Worm (Caenorhabditis elegans) whole organism, early embryonic: ENCODE results near the gene oac-3.

Experiments used
- B0310.2 ChIP-seq: sonication (generic microtip); optimal IDR thresholded peaks from 2 replicates; lab custom pipeline; 2016; ENCODE audit warnings: mild to moderate bottlenecking, missing genetic modification characterization, missing compliant biosample characterization
- F13C5.2 ChIP-seq: sonication (generic microtip); optimal IDR thresholded peaks from 2 replicates; lab custom pipeline; 2017; ENCODE audit warnings: mild to moderate bottlenecking, missing genetic modification characterization, inconsistent platforms, missing compliant biosample characterization
- ama-1 ChIP-seq: fragments of 150-350 bp; optimal IDR thresholded peaks from 2 replicates; lab custom pipeline; 2014
- ceh-13 ChIP-seq: fragments of 200-800 bp; sonication (Bioruptor generic); optimal IDR thresholded peaks from 2 replicates; lab custom pipeline; 2018; ENCODE audit warnings: mild to moderate bottlenecking, missing genetic modification characterization, missing compliant biosample characterization
- ceh-36 ChIP-seq: sonication (generic microtip); optimal IDR thresholded peaks from 2 replicates; lab custom pipeline; 2016; ENCODE audit warnings: missing genetic modification characterization, inconsistent platforms, missing compliant biosample characterization
- hmg-4 ChIP-seq: fragments of 200-800 bp; sonication (Bioruptor generic); optimal IDR thresholded peaks from 2 replicates; lab custom pipeline; 2018; ENCODE audit warnings: mild to moderate bottlenecking, missing genetic modification characterization, missing compliant biosample characterization
- pes-1 ChIP-seq: fragments of 200-800 bp; sonication (Bioruptor generic); IDR thresholded peaks from 2 replicates; pipeline ENCODE4 v1.3.6; 2022; ENCODE audit warnings: missing genetic modification reagents, missing genetic modification characterization, missing compliant biosample characterization
- scrt-1 ChIP-seq: fragments of 200-800 bp; sonication (Bioruptor generic); IDR thresholded peaks from 2 replicates; pipeline ENCODE4 v1.3.6; 2022; ENCODE audit warnings: missing genetic modification characterization, missing compliant biosample characterization
- sea-1 ChIP-seq: fragments of 200-800 bp; sonication (Bioruptor generic); conservative IDR thresholded peaks from 2 replicates; pipeline ENCODE4 v1.3.6; 2022; ENCODE audit warnings: missing genetic modification characterization, missing compliant biosample characterization
- tbx-37 ChIP-seq: fragments of 200-800 bp; sonication (Bioruptor generic); conservative IDR thresholded peaks from 2 replicates; pipeline ENCODE4 v1.3.6; 2022; ENCODE audit warnings: missing genetic modification reagents, missing genetic modification characterization, missing compliant biosample characterization
- tra-4 ChIP-seq: sonication (generic microtip); optimal IDR thresholded peaks from 2 replicates; lab custom pipeline; 2017; ENCODE audit warnings: missing genetic modification characterization, missing compliant biosample characterization

DNA sequence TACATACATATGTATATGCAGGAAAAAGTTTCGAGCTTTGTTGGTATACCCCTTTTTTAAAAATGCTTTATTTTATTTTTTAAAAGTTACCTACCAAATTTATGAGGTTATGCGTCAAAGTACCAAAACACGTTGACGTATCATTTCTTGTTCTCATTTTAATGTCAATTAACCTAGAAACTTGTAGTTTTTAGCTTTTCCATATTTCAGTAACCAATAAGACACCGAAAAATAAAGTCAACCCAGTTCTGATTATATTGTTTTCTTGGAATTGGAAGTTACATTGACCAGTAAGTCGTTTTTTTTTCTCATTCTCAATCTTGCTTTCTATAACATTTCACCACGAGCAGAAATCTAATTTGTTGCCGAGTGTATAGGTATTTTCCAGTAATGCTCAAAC, 37.5 kb downstream of the oac-3 start, which contains the start of gene srw-145:
- no peak for TF ChIP-seq hmg-4 (GFP tag; lab: Kevin White, UChicago)
- TF ChIP-seq sea-1 (GFP tag; lab: Robert Waterston, UW): no peak
- no peak for TF ChIP-seq tbx-37
- TF ChIP-seq scrt-1 (GFP tag; lab: Robert Waterston, UW): no peak
- no peak for TF ChIP-seq ceh-36
- TF ChIP-seq F13C5.2 (tag; lab: Kevin White, UChicago): no peak
- no peak for TF ChIP-seq pes-1 (GFP tag; lab: Robert Waterston, UW)
- no peak for TF ChIP-seq tra-4 (tag; lab: Kevin White, UChicago)
- TF ChIP-seq B0310.2 (tag; lab: Kevin White, UChicago): no peak
- TF ChIP-seq ceh-13 (GFP tag; lab: Kevin White, UChicago): no peak
- TF ChIP-seq ama-1 (lab: Kevin White, UChicago): no peak
